Worm (Caenorhabditis elegans) whole organism, L1 larva: ENCODE results near the gene hlh-12.
A peak's percentile ranks its signal among the peaks of the same experiment; 100 is the strongest.

ENCODE experiments used
- C04F5.9 ChIP-seq: sonication (generic microtip); optimal IDR thresholded peaks from 2 replicates; lab custom pipeline; 2016; ENCODE audit warnings: missing genetic modification characterization, missing compliant biosample characterization
- C16A3.4 ChIP-seq: fragments of 150-350 bp; optimal IDR thresholded peaks from 2 replicates; lab custom pipeline; 2014; ENCODE audit warnings: missing biosample characterization, missing genetic modification characterization
- C34B4.2 ChIP-seq: sonication (generic microtip); optimal IDR thresholded peaks from 2 replicates; lab custom pipeline; 2017; ENCODE audit warnings: mild to moderate bottlenecking, missing genetic modification characterization, missing compliant biosample characterization
- aha-1 ChIP-seq: fragments of 150-350 bp; optimal IDR thresholded peaks from 2 replicates; lab custom pipeline; 2014; ENCODE audit warnings: missing biosample characterization, missing genetic modification characterization
- alr-1 ChIP-seq: fragments of 200-800 bp; sonication (Bioruptor generic); optimal IDR thresholded peaks from 2 replicates; lab custom pipeline; 2018; ENCODE audit warnings: borderline replicate concordance, mild to moderate bottlenecking, missing genetic modification characterization, missing compliant biosample characterization
- blmp-1 ChIP-seq: fragments of 150-350 bp; optimal IDR thresholded peaks from 2 replicates; lab custom pipeline; 2014; ENCODE audit warnings: missing biosample characterization, missing genetic modification characterization
- ceh-8 ChIP-seq: fragments of 200-800 bp; sonication (Bioruptor generic); optimal IDR thresholded peaks from 2 replicates; lab custom pipeline; 2018; ENCODE audit warnings: mild to moderate bottlenecking, missing genetic modification characterization, moderate library complexity, missing compliant biosample characterization
- ceh-82 ChIP-seq, 3 experiments: fragments of 150-350 bp in 1 of 3; sonication (generic microtip) in 2 of 3; optimal IDR thresholded peaks; 2 replicates each; lab custom pipeline; 2014 to 2017; ENCODE audit warnings: missing biosample characterization in 3 of 3, missing genetic modification characterization in 3 of 3
- ceh-88 ChIP-seq: fragments of 200-800 bp; sonication (Bioruptor generic); IDR thresholded peaks from 2 replicates; pipeline ENCODE4 v1.3.6; 2022; ENCODE audit warnings: missing genetic modification characterization, missing compliant biosample characterization
- efl-1 ChIP-seq, 4 experiments: fragments of 150-350 bp; optimal IDR thresholded peaks in 3 of 4; peaks in 1 of 4; 1 replicate in 1 of 4; 2 replicates in 3 of 4; lab custom pipeline; 2014; ENCODE audit warnings: missing biosample characterization in 2 of 4, missing genetic modification characterization in 2 of 4, missing genetic modification reagents in 2 of 4
- efl-3 ChIP-seq: fragments of 200-800 bp; sonication (Bioruptor generic); optimal IDR thresholded peaks from 2 replicates; lab custom pipeline; 2018; ENCODE audit warnings: mild to moderate bottlenecking, missing genetic modification characterization, missing compliant biosample characterization
- elt-3 ChIP-seq, 6 experiments: fragments of 150-350 bp in 1 of 6; sonication (generic microtip); optimal IDR thresholded peaks; 2 replicates each; lab custom pipeline; 2017 to 2018; ENCODE audit warnings: missing biosample characterization in 6 of 6, missing genetic modification characterization in 6 of 6, inconsistent platforms in 1 of 6
- fkh-10 ChIP-seq: sonication (generic microtip); optimal IDR thresholded peaks from 2 replicates; lab custom pipeline; 2017; ENCODE audit warnings: missing biosample characterization, missing genetic modification reagents, missing genetic modification characterization
- fos-1 ChIP-seq: fragments of 150-350 bp; optimal IDR thresholded peaks from 2 replicates; lab custom pipeline; 2014; ENCODE audit warnings: missing biosample characterization, missing genetic modification characterization
- hlh-17 ChIP-seq: fragments of 200-800 bp; sonication (Bioruptor generic); optimal IDR thresholded peaks from 2 replicates; lab custom pipeline; 2018; ENCODE audit warnings: missing genetic modification characterization, mild to moderate bottlenecking, missing compliant biosample characterization, moderate library complexity, borderline replicate concordance
- irx-1 ChIP-seq: sonication (generic microtip); optimal IDR thresholded peaks from 2 replicates; lab custom pipeline; 2016; ENCODE audit warnings: missing genetic modification characterization, missing compliant biosample characterization
- isw-1 ChIP-seq: fragments of 200-800 bp; sonication (Bioruptor generic); IDR thresholded peaks from 2 replicates; pipeline ENCODE4 v1.3.6; 2022; ENCODE audit warnings: missing genetic modification characterization, missing compliant biosample characterization
- jun-1 ChIP-seq: fragments of 150-350 bp; optimal IDR thresholded peaks from 2 replicates; lab custom pipeline; 2014; ENCODE audit warnings: missing biosample characterization, missing genetic modification reagents, missing genetic modification characterization
- lin-14 ChIP-seq: fragments of 200-800 bp; sonication (Bioruptor generic); optimal IDR thresholded peaks from 2 replicates; lab custom pipeline; 2018; ENCODE audit warnings: mild to moderate bottlenecking, missing genetic modification characterization, moderate library complexity, missing compliant biosample characterization
- lin-15B ChIP-seq: fragments of 150-350 bp; sonication (generic microtip); optimal IDR thresholded peaks from 3 replicates; lab custom pipeline; 2014; ENCODE audit warnings: missing biosample characterization, missing genetic modification characterization
- lin-35 ChIP-seq, 2 experiments: fragments of 150-350 bp; optimal IDR thresholded peaks; 2 replicates each; lab custom pipeline; 2014; ENCODE audit warnings: missing biosample characterization in 2 of 2, missing genetic modification characterization in 2 of 2, missing genetic modification reagents in 2 of 2
- lsy-2 ChIP-seq, 2 experiments: fragments of 150-350 bp; optimal IDR thresholded peaks; 2 replicates each; lab custom pipeline; 2014; ENCODE audit warnings: missing biosample characterization in 2 of 2, missing genetic modification characterization in 2 of 2
- mef-2 ChIP-seq: fragments of 150-350 bp; optimal IDR thresholded peaks from 2 replicates; lab custom pipeline; 2014; ENCODE audit warnings: missing biosample characterization, missing genetic modification characterization
- mep-1 ChIP-seq: fragments of 150-350 bp; optimal IDR thresholded peaks from 2 replicates; lab custom pipeline; 2014; ENCODE audit warnings: missing biosample characterization, missing genetic modification characterization
- nhr-11 ChIP-seq: fragments of 150-350 bp; optimal IDR thresholded peaks from 2 replicates; lab custom pipeline; 2014; ENCODE audit warnings: missing biosample characterization, missing genetic modification characterization
- nhr-12 ChIP-seq: sonication (generic microtip); optimal IDR thresholded peaks from 2 replicates; lab custom pipeline; 2017; ENCODE audit warnings: missing biosample characterization, missing genetic modification characterization
- nhr-76 ChIP-seq: sonication (generic microtip); optimal IDR thresholded peaks from 2 replicates; lab custom pipeline; 2017; ENCODE audit warnings: missing biosample characterization, missing genetic modification characterization
- nhr-77 ChIP-seq: fragments of 150-350 bp; optimal IDR thresholded peaks from 2 replicates; lab custom pipeline; 2014; ENCODE audit warnings: missing biosample characterization, missing genetic modification characterization
- nhr-84 ChIP-seq: sonication (generic microtip); optimal IDR thresholded peaks from 2 replicates; lab custom pipeline; 2017; ENCODE audit warnings: missing biosample characterization, missing genetic modification characterization
- nhr-90 ChIP-seq: sonication (generic microtip); optimal IDR thresholded peaks from 2 replicates; lab custom pipeline; 2016; ENCODE audit warnings: mild to moderate bottlenecking, missing genetic modification characterization, missing compliant biosample characterization; ENCODE audit not compliant: poor library complexity
- pag-3 ChIP-seq: sonication (generic microtip); optimal IDR thresholded peaks from 2 replicates; lab custom pipeline; 2017; ENCODE audit warnings: missing genetic modification characterization, mild to moderate bottlenecking, missing compliant biosample characterization, antibody characterized with exemption, borderline replicate concordance; ENCODE audit not compliant: insufficient read depth
- rnt-1 ChIP-seq: sonication (generic microtip); optimal IDR thresholded peaks from 2 replicates; lab custom pipeline; 2016; ENCODE audit warnings: mild to moderate bottlenecking, missing genetic modification characterization, moderate library complexity, missing compliant biosample characterization
- snpc-4 ChIP-seq: fragments of 150-350 bp; optimal IDR thresholded peaks from 2 replicates; lab custom pipeline; 2014; ENCODE audit warnings: missing biosample characterization, missing genetic modification characterization
- sox-4 ChIP-seq: sonication (generic microtip); optimal IDR thresholded peaks from 2 replicates; lab custom pipeline; 2016; ENCODE audit warnings: missing genetic modification characterization, missing compliant biosample characterization
- sup-37 ChIP-seq: fragments of 200-800 bp; sonication (Bioruptor generic); optimal IDR thresholded peaks from 2 replicates; lab custom pipeline; 2018; ENCODE audit warnings: mild to moderate bottlenecking, missing genetic modification characterization, missing compliant biosample characterization
- tbx-2 ChIP-seq: sonication (generic microtip); optimal IDR thresholded peaks from 2 replicates; lab custom pipeline; 2016; ENCODE audit warnings: missing genetic modification characterization, missing compliant biosample characterization
- zag-1 ChIP-seq: fragments of 150-350 bp; optimal IDR thresholded peaks from 2 replicates; lab custom pipeline; 2014; ENCODE audit warnings: missing biosample characterization, missing genetic modification characterization

hlh-12 gene

ce11 chrIV:8511056-8511455 lies 31.8 kb upstream of the hlh-12 start, which contains the start of gene mes-6 (continued):
- TF ChIP-seq hlh-17 (no peak), sup-37 (GFP tag; lab: Kevin White, UChicago) (no peak), efl-3 (GFP tag; lab: Kevin White, UChicago) (no peak), ceh-82 (tag; optimal IDR thresholded peaks at IDR 0.05; lab: Kevin White, UChicago) (peak in 2 of 3 experiments; percentile 20 to 63), rnt-1 (tag; lab: Kevin White, UChicago) (peak; percentile 59), irx-1 (tag; lab: Kevin White, UChicago) (peak; percentile 11), nhr-12 (tag; lab: Kevin White, UChicago) (no peak), C16A3.4 (tag; lab: Kevin White, UChicago) (peak; percentile 55), efl-1 (optimal IDR thresholded peaks at IDR 0.05; lab: Kevin White, UChicago) (peak; percentile 89), efl-1 (GFP tag; optimal IDR thresholded peaks at IDR 0.05 in 1 of 2; lab: Kevin White, UChicago) (peak; percentile 88 to 98), lin-35 (GFP tag; optimal IDR thresholded peaks at IDR 0.05; lab: Kevin White, UChicago) (peak; percentile 87 to 91), ceh-8 (GFP tag; lab: Kevin White, UChicago) (no peak), nhr-76 (tag; lab: Kevin White, UChicago) (no peak), mep-1 (tag; lab: Kevin White, UChicago) (peak; percentile 51), snpc-4 (no peak), sox-4 (tag; lab: Kevin White, UChicago) (no peak), zag-1 (tag; lab: Kevin White, UChicago) (no peak), isw-1 (peak; percentile 27; the same call in 1 of the 2 replicates)

ce11 chrIV:8510534-8510933 lies 31.3 kb upstream of the hlh-12 start, which contains the start of gene tag-77:
Gene tag-77, minus strand, starts transcription at chrIV:8510548.
- TF ChIP-seq mef-2 (tag; lab: Kevin White, UChicago) (no peak), jun-1 (tag; lab: Kevin White, UChicago) (peak; percentile 32), isw-1 (no peak), pag-3 (tag; lab: Kevin White, UChicago) (no peak), alr-1 (tag; lab: Kevin White, UChicago) (no peak), nhr-90 (peak; percentile 20), rnt-1 (tag; lab: Kevin White, UChicago) (peak; percentile 14), lin-35 (GFP tag; optimal IDR thresholded peaks at IDR 0.05; lab: Kevin White, UChicago) (peak in 1 of 2 experiments; percentile 1), fkh-10 (no peak), elt-3 (tag; optimal IDR thresholded peaks at IDR 0.05; lab: Kevin White, UChicago) (peak in 1 of 6 experiments; percentile 2), lin-14 (GFP tag; lab: Kevin White, UChicago) (peak; percentile 27), efl-1 (optimal IDR thresholded peaks at IDR 0.05; lab: Kevin White, UChicago) (peak; percentile 6 to 51), efl-1 (GFP tag; optimal IDR thresholded peaks at IDR 0.05 in 1 of 2; lab: Kevin White, UChicago) (no peak), fos-1 (tag; lab: Kevin White, UChicago) (peak; percentile 84)

ce11 chrIV:8506034-8506433 lies 26.8 kb upstream of the hlh-12 start:
- TF ChIP-seq sox-4 (tag; lab: Kevin White, UChicago) (no peak), zag-1 (tag; lab: Kevin White, UChicago) (no peak), nhr-77 (tag; lab: Kevin White, UChicago) (no peak), rnt-1 (tag; lab: Kevin White, UChicago) (no peak), C34B4.2 (no peak), alr-1 (tag; lab: Kevin White, UChicago) (no peak), tbx-2 (tag; lab: Kevin White, UChicago) (no peak), aha-1 (tag; lab: Kevin White, UChicago) (no peak)

ce11 chrIV:8501382-8501781 lies 22.1 kb upstream of the hlh-12 start, which contains the start of gene C28C12.1:
Gene C28C12.1, plus strand, starts transcription at chrIV:8501682.
- TF ChIP-seq nhr-12 (tag; lab: Kevin White, UChicago) (no peak), nhr-76 (tag; lab: Kevin White, UChicago) (no peak), nhr-84 (tag; lab: Kevin White, UChicago) (no peak), ceh-8 (GFP tag; lab: Kevin White, UChicago) (no peak), C04F5.9 (tag; lab: Kevin White, UChicago) (no peak), blmp-1 (tag; lab: Kevin White, UChicago) (no peak), nhr-11 (tag; lab: Kevin White, UChicago) (no peak), ceh-88 (no peak), fos-1 (tag; lab: Kevin White, UChicago) (no peak), lsy-2 (tag; optimal IDR thresholded peaks at IDR 0.05; lab: Kevin White, UChicago) (no peak), irx-1 (tag; lab: Kevin White, UChicago) (no peak), lin-15B (tag; lab: Kevin White, UChicago) (no peak)
